Worm (Caenorhabditis elegans) whole organism, midembryonic: ENCODE data around the gene F48D6.4.

Experiments used
- T22C8.4 ChIP-seq: fragments of 200-800 bp; sonication (Bioruptor generic); IDR thresholded peaks from 2 replicates; pipeline ENCODE4 v1.3.6; 2022; ENCODE audit warnings: missing genetic modification characterization, missing compliant biosample characterization
- flt-1 ChIP-seq: fragments of 200-800 bp; sonication (Bioruptor generic); IDR thresholded peaks from 2 replicates; pipeline ENCODE4 v1.3.6; 2022; ENCODE audit warnings: missing genetic modification characterization, missing compliant biosample characterization
- klf-2 ChIP-seq: fragments of 200-800 bp; sonication (Bioruptor generic); conservative IDR thresholded peaks from 2 replicates; pipeline ENCODE4 v1.3.6; 2022; ENCODE audit warnings: missing genetic modification reagents, missing genetic modification characterization, missing compliant biosample characterization
- med-1 ChIP-seq: sonication (generic microtip); optimal IDR thresholded peaks from 2 replicates; lab custom pipeline; 2017; ENCODE audit warnings: missing genetic modification characterization, mild to moderate bottlenecking, missing compliant biosample characterization, antibody characterized with exemption, missing genetic modification reagents; ENCODE audit not compliant: insufficient read depth
- tab-1 ChIP-seq: fragments of 200-800 bp; sonication (Bioruptor generic); IDR thresholded peaks from 2 replicates; pipeline ENCODE4 v1.3.6; 2022; ENCODE audit warnings: missing genetic modification characterization, missing compliant biosample characterization
- ztf-29 ChIP-seq: fragments of 200-800 bp; sonication (Bioruptor generic); IDR thresholded peaks from 2 replicates; pipeline ENCODE4 v1.3.6; 2022; ENCODE audit warnings: missing genetic modification reagents, missing genetic modification characterization, missing compliant biosample characterization

ce11 chrX:4235752-4236151, 11.3 kb downstream of the F48D6.4 start, which contains the start of gene rab-37:
- TF ChIP-seq tab-1 (GFP tag; lab: Robert Waterston, UW) = no peak
- no peak for TF ChIP-seq T22C8.4 (GFP tag; lab: Robert Waterston, UW)
- TF ChIP-seq ztf-29 (GFP tag; lab: Robert Waterston, UW) = no peak
- no peak for TF ChIP-seq med-1 (GFP tag; lab: Kevin White, UChicago)
- TF ChIP-seq flt-1 (GFP tag; lab: Robert Waterston, UW) = no peak
- TF ChIP-seq klf-2 (GFP tag; lab: Robert Waterston, UW) = no peak
